Fruit fly (Drosophila melanogaster) whole organism: ENCODE data around the gene CG42335.

Source experiments
- CG8478 ChIP-seq: fragments of >200 bp; optimal IDR thresholded peaks from 2 replicates; lab custom pipeline; 2018; ENCODE audit warnings: inconsistent platforms
- Dll ChIP-seq: fragments of >200 bp; optimal IDR thresholded peaks from 2 replicates; lab custom pipeline; 2017
- EcR ChIP-seq, 2 experiments: fragments of >200 bp; optimal IDR thresholded peaks; 2 replicates each; lab custom pipeline; 2017; ENCODE audit warnings: missing biosample characterization in 2 of 2, missing genetic modification characterization in 2 of 2, missing genetic modification reagents in 2 of 2
- pan ChIP-seq: fragments of >200 bp; optimal IDR thresholded peaks from 2 replicates; lab custom pipeline; 2017
- psq ChIP-seq: fragments of >200 bp; optimal IDR thresholded peaks from 2 replicates; lab custom pipeline; 2017
- usp ChIP-seq: fragments of >200 bp; optimal IDR thresholded peaks from 2 replicates; lab custom pipeline; 2017; ENCODE audit warnings: missing biosample characterization, missing genetic modification characterization, mixed read lengths

CG42335 gene

dm6 chr3R:21780086-21780485 lies 21.5 kb downstream of the CG42335 start:
- TF ChIP-seq usp (GFP tag; lab: Kevin White, UChicago) (no peak), psq (lab: Kevin White, UChicago) (no peak), CG8478 (lab: Kevin White, UChicago) (no peak), EcR (GFP tag; optimal IDR thresholded peaks at IDR 0.05; lab: Kevin White, UChicago) (no peak), Dll (no peak), pan (no peak)

dm6 chr3R:21781448-21781847 lies 22.9 kb downstream of the CG42335 start:
- TF ChIP-seq CG8478 (lab: Kevin White, UChicago) (no peak), psq (lab: Kevin White, UChicago) (no peak), Dll (no peak), EcR (GFP tag; optimal IDR thresholded peaks at IDR 0.05; lab: Kevin White, UChicago) (no peak), usp (GFP tag; lab: Kevin White, UChicago) (no peak), pan (no peak)

DNA sequence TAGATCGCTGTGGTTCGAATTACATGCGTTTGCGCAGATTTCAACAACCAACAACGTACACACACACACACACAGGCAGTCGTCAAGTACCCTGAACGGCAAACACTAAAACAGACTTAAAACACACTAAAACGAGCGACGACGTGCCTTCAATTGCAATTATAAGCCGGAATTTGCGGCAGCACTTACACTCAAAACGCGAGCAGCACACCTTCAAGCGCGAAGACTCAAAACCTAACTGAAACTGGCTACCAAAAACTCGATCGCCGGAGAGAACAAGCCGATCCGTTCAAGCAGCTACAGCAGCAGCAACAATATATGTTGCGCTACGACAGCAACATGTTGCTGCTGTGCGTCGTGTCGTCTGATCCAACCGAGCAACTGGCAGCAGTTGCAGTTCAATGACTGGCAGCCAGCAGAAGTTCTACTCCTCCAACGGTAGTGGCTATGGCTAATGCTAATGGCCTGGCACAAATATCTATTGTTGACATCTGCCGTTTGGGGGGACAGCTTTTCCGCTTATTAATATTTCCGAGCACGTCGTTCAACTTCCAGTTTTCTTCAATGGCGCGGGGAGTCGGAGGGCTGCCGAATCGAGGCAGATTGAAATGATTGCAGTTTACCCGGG lies 23.8 kb downstream of the CG42335 start, which contains the start of gene tsl:
Gene tsl, minus strand, starts transcription at position 242 of the 628 bp plus-strand sequence.
- no peak for TF ChIP-seq pan
- peak; percentile 14 for TF ChIP-seq Dll
- no peak for TF ChIP-seq psq (lab: Kevin White, UChicago)
- TF ChIP-seq usp (GFP tag; lab: Kevin White, UChicago) = no peak
- TF ChIP-seq EcR (GFP tag; optimal IDR thresholded peaks at IDR 0.05; lab: Kevin White, UChicago) = peak; percentile 32 to 93

DNA sequence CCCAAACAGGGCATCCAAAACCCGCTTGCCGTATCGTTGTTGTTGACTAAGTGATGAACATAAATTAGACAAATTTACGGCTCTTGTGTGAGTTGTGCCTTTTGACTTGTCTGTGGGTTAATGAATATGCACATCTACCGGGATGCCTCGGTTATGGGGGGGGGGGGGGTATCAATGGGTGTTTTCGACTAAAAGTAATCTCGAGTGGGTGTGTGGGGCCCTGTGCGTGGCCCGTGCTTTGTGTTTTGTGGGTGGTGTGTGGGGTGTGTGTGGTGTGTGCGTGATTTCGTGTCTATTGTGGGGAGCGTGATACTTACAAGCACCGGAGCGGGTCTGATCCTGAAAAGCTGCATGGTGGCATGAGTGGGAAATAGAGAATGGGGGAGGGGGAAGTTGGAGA lies 31.8 kb downstream of the CG42335 start:
- TF ChIP-seq EcR (GFP tag; optimal IDR thresholded peaks at IDR 0.05; lab: Kevin White, UChicago) (no peak), psq (lab: Kevin White, UChicago) (no peak), Dll (no peak), pan (no peak), usp (GFP tag; lab: Kevin White, UChicago) (no peak), CG8478 (lab: Kevin White, UChicago) (no peak)

DNA sequence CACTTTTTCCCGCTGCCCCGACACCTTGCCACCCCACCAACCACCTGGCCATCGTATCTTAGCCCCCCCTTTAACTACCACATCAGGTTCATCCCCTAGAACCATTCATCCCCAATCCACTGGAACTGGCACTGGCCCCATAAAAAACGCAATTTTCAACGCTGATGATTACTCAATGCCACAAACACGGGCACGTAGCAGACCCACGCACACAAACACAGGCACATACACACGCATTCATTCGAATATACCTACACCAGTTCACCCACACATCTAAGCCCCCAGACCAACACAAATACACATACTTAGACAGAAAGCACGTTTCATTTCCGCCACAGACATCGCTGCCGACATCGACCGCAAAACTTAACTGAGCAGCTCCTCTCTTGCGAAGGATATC lies 35.2 kb downstream of the CG42335 start:
- TF ChIP-seq psq (lab: Kevin White, UChicago) (no peak), EcR (GFP tag; optimal IDR thresholded peaks at IDR 0.05; lab: Kevin White, UChicago) (no peak), pan (no peak), Dll (no peak), usp (GFP tag; lab: Kevin White, UChicago) (no peak)

dm6 chr3R:21807264-21807663 lies 48.7 kb downstream of the CG42335 start:
- TF ChIP-seq CG8478 (lab: Kevin White, UChicago) (no peak), pan (no peak), usp (GFP tag; lab: Kevin White, UChicago) (no peak), psq (lab: Kevin White, UChicago) (no peak), EcR (GFP tag; optimal IDR thresholded peaks at IDR 0.05; lab: Kevin White, UChicago) (no peak), Dll (no peak)

DNA sequence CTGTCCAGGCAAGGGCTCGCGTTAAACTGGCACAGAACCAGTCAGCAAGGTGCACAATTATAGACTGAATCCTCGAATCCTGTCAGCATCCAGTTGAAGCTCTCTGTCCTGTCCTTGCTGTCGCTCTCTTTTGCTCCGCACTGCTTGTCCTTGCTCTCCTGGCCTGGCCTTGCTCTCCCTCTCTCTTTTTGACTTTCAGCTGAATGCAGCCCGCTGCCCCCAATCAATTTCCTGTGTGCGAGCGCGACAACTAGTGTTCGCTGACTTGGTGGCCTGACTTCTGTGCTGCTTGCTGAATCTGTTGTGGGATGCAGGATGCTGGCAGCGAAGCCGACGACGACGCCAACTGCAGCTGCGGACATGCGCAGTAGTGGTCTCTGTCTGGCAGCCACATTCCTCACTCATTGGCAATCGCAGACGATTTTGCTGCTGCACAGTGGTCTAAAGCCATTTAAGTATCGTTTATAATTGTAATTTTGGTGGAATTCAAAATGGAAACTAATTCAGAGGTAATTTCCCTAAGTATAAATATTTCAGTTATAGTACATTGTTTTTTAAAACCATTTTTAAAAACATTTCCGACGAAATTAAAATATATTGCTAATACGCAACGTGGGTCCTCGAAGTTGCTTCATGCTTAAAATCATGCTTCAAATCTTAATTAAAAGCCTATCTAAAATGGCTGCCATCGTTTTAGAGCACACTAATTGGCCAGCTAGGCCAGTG lies 50.2 kb downstream of the CG42335 start:
- no peak for TF ChIP-seq pan
- TF ChIP-seq EcR (GFP tag; optimal IDR thresholded peaks at IDR 0.05; lab: Kevin White, UChicago) = no peak
- no peak for TF ChIP-seq CG8478 (lab: Kevin White, UChicago)
- no peak for TF ChIP-seq usp (GFP tag; lab: Kevin White, UChicago)
- no peak for TF ChIP-seq Dll
- no peak for TF ChIP-seq psq (lab: Kevin White, UChicago)
